Fruit fly (Drosophila melanogaster) whole organism, embryonic: Measurements from ENCODE around the gene CG7275.

Experiments used
- Awh ChIP-seq: fragments of 200-800 bp; sonication (Bioruptor generic); IDR thresholded peaks from 2 replicates; pipeline ENCODE4, ENCODE4 v1.3.6; 2022; ENCODE audit warnings: missing biosample characterization, missing genetic modification characterization
- CG1024 ChIP-seq: fragments of 200-800 bp; sonication (Bioruptor generic); IDR thresholded peaks from 2 replicates; pipeline ENCODE4 v1.3.6; 2022; ENCODE audit warnings: missing biosample characterization, missing genetic modification characterization
- CG10267 ChIP-seq: fragments of 200-800 bp; sonication (Bioruptor generic); optimal IDR thresholded peaks from 2 replicates; lab custom pipeline; 2018; ENCODE audit warnings: missing biosample characterization, mild to moderate bottlenecking, missing genetic modification characterization, moderate library complexity
- CG15269 ChIP-seq: fragments of 200-800 bp; sonication (Bioruptor generic); optimal IDR thresholded peaks from 2 replicates; lab custom pipeline; 2018; ENCODE audit warnings: missing biosample characterization, mild to moderate bottlenecking, missing genetic modification characterization, moderate library complexity
- CG15514 ChIP-seq: fragments of 200-800 bp; sonication (Bioruptor generic); optimal IDR thresholded peaks from 3 replicates; lab custom pipeline; 2017; ENCODE audit warnings: missing biosample characterization, missing genetic modification characterization, mild to moderate bottlenecking, moderate library complexity, missing genetic modification reagents
- CG1602 ChIP-seq: fragments of 200-800 bp; sonication (Bioruptor generic); optimal IDR thresholded peaks from 3 replicates; lab custom pipeline; 2016; ENCODE audit warnings: missing biosample characterization, missing genetic modification characterization
- CG17802 ChIP-seq: fragments of 200-800 bp; sonication (Bioruptor generic); optimal IDR thresholded peaks from 2 replicates; lab custom pipeline; 2018; ENCODE audit warnings: missing biosample characterization, mild to moderate bottlenecking, missing genetic modification characterization, moderate library complexity
- CG2678 ChIP-seq: fragments of 200-800 bp; sonication (Bioruptor generic); optimal IDR thresholded peaks from 3 replicates; lab custom pipeline; 2019; ENCODE audit warnings: missing biosample characterization, mild to moderate bottlenecking, missing genetic modification characterization, moderate library complexity
- CG31365 ChIP-seq: fragments of 200-800 bp; sonication (Bioruptor generic); optimal IDR thresholded peaks from 2 replicates; lab custom pipeline; 2018; ENCODE audit warnings: missing biosample characterization, mild to moderate bottlenecking, missing genetic modification characterization
- CG31441 ChIP-seq: fragments of 200-800 bp; sonication (Bioruptor generic); IDR thresholded peaks from 2 replicates; pipeline ENCODE4 v1.3.6; 2022; ENCODE audit warnings: missing biosample characterization, missing genetic modification characterization
- CG4360 ChIP-seq: fragments of 200-800 bp; sonication (Bioruptor generic); IDR thresholded peaks from 2 replicates; pipeline ENCODE4 v1.3.6; 2022; ENCODE audit warnings: missing biosample characterization, missing genetic modification characterization
- CG43689 ChIP-seq: fragments of 200-800 bp; sonication (Bioruptor generic); IDR thresholded peaks from 2 replicates; pipeline ENCODE4 v1.3.6; 2022; ENCODE audit warnings: missing biosample characterization, missing genetic modification characterization
- CG4854 ChIP-seq: fragments of 200-800 bp; sonication (Bioruptor generic); optimal IDR thresholded peaks from 2 replicates; lab custom pipeline; 2016; ENCODE audit warnings: missing biosample characterization, missing genetic modification characterization, inconsistent platforms
- CG7372 ChIP-seq: fragments of 200-800 bp; sonication (Bioruptor generic); IDR thresholded peaks from 2 replicates; pipeline ENCODE4 v1.3.6; 2022; ENCODE audit warnings: missing biosample characterization, missing genetic modification characterization
- CG7963 ChIP-seq: fragments of 200-800 bp; sonication (Bioruptor generic); IDR thresholded peaks from 3 replicates; pipeline ENCODE4 v1.3.6; 2022; ENCODE audit warnings: missing biosample characterization, missing genetic modification characterization; ENCODE audit not compliant: partially characterized antibody
- CG8281 ChIP-seq: fragments of 200-800 bp; sonication (Bioruptor generic); optimal IDR thresholded peaks from 2 replicates; lab custom pipeline; 2018; ENCODE audit warnings: missing biosample characterization, mild to moderate bottlenecking, missing genetic modification characterization, moderate library complexity
- CG8478 ChIP-seq: fragments of >200 bp; optimal IDR thresholded peaks from 2 replicates; lab custom pipeline; 2018
- CG9932 ChIP-seq: fragments of 200-800 bp; sonication (Bioruptor generic); IDR thresholded peaks from 2 replicates; pipeline ENCODE4 v1.3.6; 2022; ENCODE audit warnings: missing biosample characterization, missing genetic modification characterization
- CrebB ChIP-seq: fragments of 200-800 bp; sonication (Bioruptor generic); optimal IDR thresholded peaks from 3 replicates; lab custom pipeline; 2018; ENCODE audit warnings: missing biosample characterization, mild to moderate bottlenecking, missing genetic modification characterization
- Dad ChIP-seq: fragments of 200-800 bp; sonication (Bioruptor generic); optimal IDR thresholded peaks from 3 replicates; lab custom pipeline; 2016; ENCODE audit warnings: missing biosample characterization, missing genetic modification characterization
- Fer2 ChIP-seq: fragments of 200-800 bp; sonication (Bioruptor generic); optimal IDR thresholded peaks from 2 replicates; lab custom pipeline; 2018; ENCODE audit warnings: missing biosample characterization, mild to moderate bottlenecking, missing genetic modification characterization, moderate library complexity
- MTF-1 ChIP-seq: fragments of 200-800 bp; sonication (Bioruptor generic); optimal IDR thresholded peaks from 2 replicates; lab custom pipeline; 2018; ENCODE audit warnings: missing biosample characterization, mild to moderate bottlenecking, missing genetic modification characterization, borderline replicate concordance
- Max ChIP-seq: fragments of 200-800 bp; sonication (Bioruptor generic); optimal IDR thresholded peaks from 2 replicates; lab custom pipeline; 2016; ENCODE audit warnings: missing biosample characterization, mild to moderate bottlenecking, missing genetic modification characterization
- Ptx1 ChIP-seq: fragments of 200-800 bp; sonication (Bioruptor generic); IDR thresholded peaks from 2 replicates; pipeline ENCODE4 v1.3.6; 2022; ENCODE audit warnings: missing biosample characterization, missing genetic modification characterization
- Sry-β ChIP-seq: fragments of 200-800 bp; sonication (Bioruptor generic); optimal IDR thresholded peaks from 2 replicates; lab custom pipeline; 2018; ENCODE audit warnings: missing biosample characterization, mild to moderate bottlenecking, missing genetic modification characterization, moderate library complexity
- Tbp ChIP-seq: fragments of >200 bp; optimal IDR thresholded peaks from 2 replicates; lab custom pipeline; 2018; ENCODE audit warnings: missing biosample characterization, missing genetic modification characterization
- al ChIP-seq: fragments of 200-800 bp; sonication (Bioruptor generic); IDR thresholded peaks from 2 replicates; pipeline ENCODE4 v1.3.6; 2022; ENCODE audit warnings: missing biosample characterization, missing genetic modification characterization
- ato ChIP-seq: fragments of 200-800 bp; sonication (Bioruptor generic); IDR thresholded peaks from 2 replicates; pipeline ENCODE4 v1.3.6; 2022; ENCODE audit warnings: missing biosample characterization, missing genetic modification characterization; ENCODE audit not compliant: partially characterized antibody
- bowl ChIP-seq: fragments of 200-800 bp; sonication (Bioruptor generic); IDR thresholded peaks from 2 replicates; pipeline ENCODE4 v1.3.6; 2022; ENCODE audit warnings: missing biosample characterization, missing genetic modification characterization
- crc ChIP-seq: fragments of 200-800 bp; sonication (Bioruptor generic); optimal IDR thresholded peaks from 2 replicates; lab custom pipeline; 2016; ENCODE audit warnings: missing biosample characterization, missing genetic modification characterization
- dysf ChIP-seq: fragments of 200-800 bp; sonication (Bioruptor generic); IDR thresholded peaks from 3 replicates; pipeline ENCODE4 v1.3.6; 2022; ENCODE audit warnings: missing biosample characterization, missing genetic modification characterization
- fd102C ChIP-seq: fragments of 200-800 bp; sonication (Bioruptor generic); optimal IDR thresholded peaks from 2 replicates; lab custom pipeline; 2018; ENCODE audit warnings: missing biosample characterization, mild to moderate bottlenecking, missing genetic modification characterization, moderate library complexity
- ftz-f1 ChIP-seq: fragments of 200-800 bp; sonication (Bioruptor generic); optimal IDR thresholded peaks from 2 replicates; lab custom pipeline; 2016; ENCODE audit warnings: missing biosample characterization, missing genetic modification characterization
- gcm2 ChIP-seq: fragments of 200-800 bp; sonication (Bioruptor generic); optimal IDR thresholded peaks from 2 replicates; lab custom pipeline; 2016; ENCODE audit warnings: missing biosample characterization, missing genetic modification characterization
- jigr1 ChIP-seq: fragments of 200-800 bp; sonication (Bioruptor generic); IDR thresholded peaks from 3 replicates; pipeline ENCODE4 v1.3.6; 2022; ENCODE audit warnings: missing biosample characterization, missing genetic modification characterization
- kah ChIP-seq: fragments of 200-800 bp; sonication (Bioruptor generic); optimal IDR thresholded peaks from 2 replicates; lab custom pipeline; 2018; ENCODE audit warnings: missing biosample characterization, mild to moderate bottlenecking, missing genetic modification characterization
- lbe ChIP-seq: fragments of 200-800 bp; sonication (Bioruptor generic); optimal IDR thresholded peaks from 2 replicates; lab custom pipeline; 2016; ENCODE audit warnings: missing biosample characterization, mild to moderate bottlenecking, missing genetic modification characterization
- lov ChIP-seq, 2 experiments: fragments of 200-800 bp in 1 of 2; fragments of >200 bp in 1 of 2; sonication (Bioruptor generic) in 1 of 2; IDR thresholded peaks in 1 of 2; optimal IDR thresholded peaks in 1 of 2; 2 replicates in 1 of 2; 3 replicates in 1 of 2; pipeline versions ENCODE4 v1.3.6 to Lab custom; 2017 to 2022; ENCODE audit warnings: missing biosample characterization in 1 of 2, missing genetic modification characterization in 1 of 2
- mam ChIP-seq: fragments of 200-800 bp; sonication (Bioruptor generic); optimal IDR thresholded peaks from 3 replicates; lab custom pipeline; 2016; ENCODE audit warnings: missing biosample characterization, missing genetic modification characterization
- otp ChIP-seq: fragments of 200-800 bp; sonication (Bioruptor generic); IDR thresholded peaks from 3 replicates; pipeline ENCODE4, ENCODE4 v1.3.6; 2022; ENCODE audit warnings: missing biosample characterization, missing genetic modification characterization
- pfk ChIP-seq: fragments of 200-800 bp; sonication (Bioruptor generic); optimal IDR thresholded peaks from 2 replicates; lab custom pipeline; 2018; ENCODE audit warnings: missing biosample characterization, mild to moderate bottlenecking, missing genetic modification characterization, moderate library complexity
- ranshi ChIP-seq: fragments of 200-800 bp; sonication (Bioruptor generic); IDR thresholded peaks from 2 replicates; pipeline ENCODE4 v1.3.6; 2022; ENCODE audit warnings: missing biosample characterization, missing genetic modification characterization
- ro ChIP-seq: fragments of 200-800 bp; sonication (Bioruptor generic); IDR thresholded peaks from 2 replicates; pipeline ENCODE4 v1.3.6; 2022; ENCODE audit warnings: missing biosample characterization, missing genetic modification characterization
- sob ChIP-seq: fragments of 200-800 bp; sonication (Bioruptor generic); IDR thresholded peaks from 2 replicates; pipeline ENCODE4 v1.3.6; 2022; ENCODE audit warnings: missing biosample characterization, missing genetic modification characterization
- sr ChIP-seq: fragments of 200-800 bp; sonication (Bioruptor generic); IDR thresholded peaks from 3 replicates; pipeline ENCODE4 v1.3.6; 2022; ENCODE audit warnings: missing biosample characterization, missing genetic modification characterization
- ssp ChIP-seq: fragments of 200-800 bp; sonication (Bioruptor generic); IDR thresholded peaks from 2 replicates; pipeline ENCODE4 v1.3.6; 2022; ENCODE audit warnings: missing biosample characterization, missing genetic modification characterization
- ttk ChIP-seq: fragments of 200-800 bp; sonication (Bioruptor generic); IDR thresholded peaks from 2 replicates; pipeline ENCODE4 v2.1.2; 2022; ENCODE audit warnings: missing biosample characterization, missing genetic modification characterization
- tx ChIP-seq: fragments of 200-800 bp; sonication (Bioruptor generic); optimal IDR thresholded peaks from 2 replicates; lab custom pipeline; 2016; ENCODE audit warnings: missing biosample characterization, missing genetic modification characterization
- vvl ChIP-seq: fragments of 200-800 bp; sonication (Bioruptor generic); IDR thresholded peaks from 2 replicates; pipeline ENCODE4 v1.3.6; 2022; ENCODE audit warnings: missing biosample characterization, missing genetic modification characterization
- yki ChIP-seq: fragments of >200 bp; optimal IDR thresholded peaks from 3 replicates; lab custom pipeline; 2018
- zfh1 ChIP-seq: fragments of 200-800 bp; sonication (Bioruptor generic); IDR thresholded peaks from 3 replicates; pipeline ENCODE4 v1.3.6; 2022; ENCODE audit warnings: missing biosample characterization, missing genetic modification characterization

CG7275 gene

dm6 chr3L:15493886-15494598 is 4.7 kb upstream of the CG7275 start:
- no peak for TF ChIP-seq otp (GFP tag; lab: Robert Waterston, UW)
- TF ChIP-seq lbe, result no peak
- TF ChIP-seq vvl (GFP tag; lab: Robert Waterston, UW), result no peak
- no peak for TF ChIP-seq CG7963
- TF ChIP-seq Sry-β (GFP tag; lab: Kevin White, UChicago), result no peak
- TF ChIP-seq CG17802 (tag; lab: Kevin White, UChicago), result no peak
- TF ChIP-seq yki, result no peak
- no peak for TF ChIP-seq bowl
- no peak for TF ChIP-seq dysf (GFP tag; lab: Robert Waterston, UW)
- TF ChIP-seq CG15514 (GFP tag; lab: Kevin White, UChicago), result no peak
- 0 out of 2 replicates have a peak, but pooled peaks have one; percentile 12 for TF ChIP-seq ranshi (GFP tag; lab: Robert Waterston, UW)
- TF ChIP-seq Max (GFP tag; lab: Kevin White, UChicago), result peak; percentile 32
- no peak for TF ChIP-seq CG43689 (GFP tag; lab: Robert Waterston, UW)
- TF ChIP-seq al (GFP tag; lab: Robert Waterston, UW), result 0 out of 2 replicates have a peak, but pooled peaks have one; percentile 24
- TF ChIP-seq ttk, result no peak
- no peak for TF ChIP-seq CG8478 (lab: Kevin White, UChicago)
- peak; percentile 28 for TF ChIP-seq CG15269 (tag; lab: Kevin White, UChicago)
- TF ChIP-seq jigr1 (GFP tag; lab: Robert Waterston, UW), result no peak
- no peak for TF ChIP-seq mam (GFP tag; lab: Kevin White, UChicago)
- peak; percentile 52; the same call in 1 of the 2 replicates for TF ChIP-seq Ptx1 (GFP tag; lab: Robert Waterston, UW)
- TF ChIP-seq CG9932 (GFP tag; lab: Robert Waterston, UW), result peak; percentile 37; the same call in 1 of the 2 replicates
- no peak for TF ChIP-seq tx (GFP tag; lab: Kevin White, UChicago)
- no peak for TF ChIP-seq CG4854
- TF ChIP-seq crc, result no peak
- no peak for TF ChIP-seq CG1024 (GFP tag; lab: Robert Waterston, UW)
- no peak for TF ChIP-seq Fer2 (tag; lab: Kevin White, UChicago)
- no peak for TF ChIP-seq CG8281 (tag; lab: Kevin White, UChicago)
- no peak for TF ChIP-seq ro (GFP tag; lab: Robert Waterston, UW)
- TF ChIP-seq ssp (GFP tag; lab: Robert Waterston, UW), result no peak
- no peak for TF ChIP-seq MTF-1 (GFP tag; lab: Kevin White, UChicago)
- TF ChIP-seq Dad (GFP tag; lab: Kevin White, UChicago), result no peak
- TF ChIP-seq ftz-f1 (GFP tag; lab: Kevin White, UChicago), result no peak
- TF ChIP-seq Tbp (GFP tag; lab: Kevin White, UChicago), result no peak
- TF ChIP-seq kah (GFP tag; lab: Kevin White, UChicago), result peak; percentile 3
- TF ChIP-seq CG31365 (tag; lab: Kevin White, UChicago), result no peak
- no peak for TF ChIP-seq CG4360 (GFP tag; lab: Robert Waterston, UW)
- no peak for TF ChIP-seq zfh1 (GFP tag; lab: Robert Waterston, UW)
- TF ChIP-seq Awh, result 0 out of 2 replicates have a peak, but pooled peaks have one; percentile 53
- TF ChIP-seq sr (GFP tag; lab: Robert Waterston, UW), result peak; percentile 53; the same call in 2 of the 3 replicates
- no peak for TF ChIP-seq pfk
- no peak for TF ChIP-seq sob (GFP tag; lab: Robert Waterston, UW)
- peak; percentile 58; the same call in 1 of the 2 replicates for TF ChIP-seq CG31441 (GFP tag; lab: Robert Waterston, UW)
- TF ChIP-seq CG2678 (tag; lab: Kevin White, UChicago), result peak; percentile 43
- TF ChIP-seq gcm2 (GFP tag; lab: Kevin White, UChicago), result no peak
- peak; percentile 28 for TF ChIP-seq CG10267
- no peak for TF ChIP-seq fd102C (GFP tag; lab: Kevin White, UChicago)
- no peak for TF ChIP-seq CG7372 (GFP tag; lab: Robert Waterston, UW)
- no peak for TF ChIP-seq CrebB (tag; lab: Kevin White, UChicago)
- TF ChIP-seq CG1602 (GFP tag; lab: Kevin White, UChicago), result no peak
- no peak for TF ChIP-seq lov (optimal IDR thresholded peaks at IDR 0.05; lab: Kevin White, UChicago)
- TF ChIP-seq lov (GFP tag; IDR thresholded peaks at IDR 0.05; lab: Robert Waterston, UW), result no peak
- no peak for TF ChIP-seq ato
